Worm (Caenorhabditis elegans) whole organism, young adult: Measurements from ENCODE around the gene fbxa-32.
"Not testable (repeated sequence)": the region's sequence is repeated elsewhere in the genome, so short reads cannot be mapped to it uniquely, and the experiment has no call there.

Experiments used
- F10E7.11 ChIP-seq: sonication (generic microtip); optimal IDR thresholded peaks from 2 replicates; lab custom pipeline; 2017; ENCODE audit warnings: mild to moderate bottlenecking, missing genetic modification characterization, moderate library complexity, missing compliant biosample characterization
- atf-7 ChIP-seq: sonication (generic microtip); optimal IDR thresholded peaks from 2 replicates; lab custom pipeline; 2017; ENCODE audit warnings: mild to moderate bottlenecking, missing genetic modification characterization, missing compliant biosample characterization
- bed-1 ChIP-seq: fragments of 200-800 bp; sonication (Bioruptor generic); IDR thresholded peaks from 2 replicates; pipeline ENCODE4 v1.3.6; 2022; ENCODE audit warnings: missing genetic modification reagents, missing genetic modification characterization, missing compliant biosample characterization
- snpc-4 ChIP-seq, 5 experiments: fragments of 150-350 bp in 1 of 5; sonication (generic microtip) in 4 of 5; optimal IDR thresholded peaks; 2 replicates each; lab custom pipeline; 2014 to 2018; ENCODE audit warnings: missing genetic modification characterization in 5 of 5, missing biosample characterization in 3 of 5, antibody characterized with exemption in 2 of 5, mild to moderate bottlenecking in 2 of 5, missing compliant biosample characterization in 2 of 5, missing genotype in 2 of 5, moderate library complexity in 2 of 5, missing genetic modification reagents in 1 of 5
- xnd-1 ChIP-seq: sonication (generic microtip); optimal IDR thresholded peaks from 2 replicates; lab custom pipeline; 2016; ENCODE audit warnings: missing genotype, missing genetic modification reagents, missing genetic modification characterization, missing compliant biosample characterization
- ztf-22 ChIP-seq: fragments of 200-800 bp; sonication (Bioruptor generic); optimal IDR thresholded peaks from 2 replicates; lab custom pipeline; 2018; ENCODE audit warnings: mild to moderate bottlenecking, missing genetic modification characterization, moderate library complexity, missing compliant biosample characterization

ce11 chrIII:1261198-1261597 is 7.9 kb downstream of the fbxa-32 start:
- TF ChIP-seq bed-1 (GFP tag; lab: Robert Waterston, UW); ztf-22 (GFP tag; lab: Kevin White, UChicago); atf-7 (tag; lab: Kevin White, UChicago); xnd-1; F10E7.11 (tag; lab: Kevin White, UChicago); snpc-4 (GFP tag; optimal IDR thresholded peaks at IDR 0.05; lab: Kevin White, UChicago); snpc-4 (tag; optimal IDR thresholded peaks at IDR 0.05; lab: Kevin White, UChicago): not testable (repeated sequence)
